Worm (Caenorhabditis elegans): ENCODE measurements around the gene rsp-6.

DNA sequence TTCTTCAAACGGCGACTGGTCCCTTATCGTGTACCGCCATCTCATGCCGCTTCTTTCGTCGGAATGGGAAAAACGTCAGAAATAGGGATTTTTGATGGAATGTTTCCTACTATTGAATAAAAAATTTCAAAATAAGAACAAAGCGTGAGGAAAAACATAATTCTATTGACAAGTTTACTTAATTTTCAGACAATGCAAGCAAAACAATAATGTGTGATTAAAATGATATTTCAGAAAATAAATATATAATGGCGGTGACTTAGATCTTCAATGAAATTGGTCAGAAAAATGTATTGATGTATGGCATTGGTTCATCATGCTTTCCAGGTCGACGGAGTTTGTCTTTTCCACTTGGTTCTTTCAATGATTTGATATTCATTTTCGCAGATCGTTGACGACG, 3.7 kb upstream of the rsp-6 start, which contains the start of gene ntp-1:
- TF ChIP-seq lin-13 (tag; optimal IDR thresholded peaks at IDR 0.05) (no peak), ztf-11 (tag; optimal IDR thresholded peaks at IDR 0.05) (no peak), elt-3 (tag; optimal IDR thresholded peaks at IDR 0.05) (no peak), snpc-4 (tag; optimal IDR thresholded peaks at IDR 0.05) (no peak), cnd-1 (tag; optimal IDR thresholded peaks at IDR 0.05) (no peak), unc-62 (GFP tag; optimal IDR thresholded peaks at IDR 0.05) (no peak), nhr-76 (tag; optimal IDR thresholded peaks at IDR 0.05) (no peak), nhr-237 (tag; optimal IDR thresholded peaks at IDR 0.05) (no peak), pha-4 (tag; optimal IDR thresholded peaks at IDR 0.05) (no peak), sptf-1 (tag; optimal IDR thresholded peaks at IDR 0.05) (no peak), elt-1 (tag; optimal IDR thresholded peaks at IDR 0.05; ENCODE audit: borderline replicate concordance, insufficient read depth) (no peak), unc-39 (tag; optimal IDR thresholded peaks at IDR 0.05) (no peak)
